Fruit fly (Drosophila melanogaster): ENCODE data around the gene RluA-1.

Gene RluA-1

dm6 chr2L:10474268-10474678 lies at the start of gene RluA-1:
TSS of gene RluA-1 (minus strand) at chr2L:10474349.
- TF ChIP-seq CG17801 (GFP tag; optimal IDR thresholded peaks at IDR 0.05; ENCODE audit: partially characterized antibody), result peak; percentile 72

- no peak for TF ChIP-seq CG17801 (GFP tag; optimal IDR thresholded peaks at IDR 0.05; ENCODE audit: partially characterized antibody)
These were observed 48.2 kb upstream of the RluA-1 start for dm6 chr2L:10522174-10522893.

- no peak for TF ChIP-seq CG17801 (GFP tag; optimal IDR thresholded peaks at IDR 0.05; ENCODE audit: partially characterized antibody)
These were observed 45.1 kb upstream of the RluA-1 start for dm6 chr2L:10519225-10519624.

- TF ChIP-seq CG17801 (GFP tag; optimal IDR thresholded peaks at IDR 0.05; ENCODE audit: partially characterized antibody), result no peak
These were observed 42.9 kb upstream of the RluA-1 start, which contains the start of the genes Fatp1 and Lrr47 for dm6 chr2L:10517085-10517484. TSS of gene Fatp1 (minus strand) at chr2L:10517218. TSS of gene Lrr47 (plus strand) at chr2L:10517335.

dm6 chr2L:10516470-10517048 lies 42.4 kb upstream of the RluA-1 start:
- no peak for TF ChIP-seq CG17801 (GFP tag; optimal IDR thresholded peaks at IDR 0.05; ENCODE audit: partially characterized antibody)

- TF ChIP-seq CG17801 (GFP tag; optimal IDR thresholded peaks at IDR 0.05; ENCODE audit: partially characterized antibody), result no peak
These were observed 41.5 kb upstream of the RluA-1 start for dm6 chr2L:10515553-10516174.

dm6 chr2L:10514586-10515137 lies 40.5 kb upstream of the RluA-1 start:
- no peak for TF ChIP-seq CG17801 (GFP tag; optimal IDR thresholded peaks at IDR 0.05; ENCODE audit: partially characterized antibody)

- TF ChIP-seq CG17801 (GFP tag; optimal IDR thresholded peaks at IDR 0.05; ENCODE audit: partially characterized antibody), result no peak
These were observed 39.8 kb upstream of the RluA-1 start for dm6 chr2L:10513837-10514499.

dm6 chr2L:10510843-10511242 lies 36.7 kb upstream of the RluA-1 start:
- TF ChIP-seq CG17801 (GFP tag; optimal IDR thresholded peaks at IDR 0.05; ENCODE audit: partially characterized antibody), result no peak

dm6 chr2L:10510088-10510487 lies 35.9 kb upstream of the RluA-1 start, which contains the start of gene CG7384:
TSS of gene CG7384 (minus strand) at chr2L:10510453.
- TF ChIP-seq CG17801 (GFP tag; optimal IDR thresholded peaks at IDR 0.05; ENCODE audit: partially characterized antibody), result no peak

dm6 chr2L:10506557-10507252 lies 32.6 kb upstream of the RluA-1 start, which contains the start of the genes Myo31DF and CG6094:
TSS of gene Myo31DF (minus strand) at chr2L:10506779.
TSS of gene CG6094 (plus strand) at chr2L:10507081.
- TF ChIP-seq CG17801 (GFP tag; optimal IDR thresholded peaks at IDR 0.05; ENCODE audit: partially characterized antibody), result peak; percentile 33

dm6 chr2L:10505345-10505744 lies 31.2 kb upstream of the RluA-1 start:
- no peak for TF ChIP-seq CG17801 (GFP tag; optimal IDR thresholded peaks at IDR 0.05; ENCODE audit: partially characterized antibody)

dm6 chr2L:10504895-10505294 lies 30.7 kb upstream of the RluA-1 start:
- no peak for TF ChIP-seq CG17801 (GFP tag; optimal IDR thresholded peaks at IDR 0.05; ENCODE audit: partially characterized antibody)

dm6 chr2L:10503356-10503977 lies 29.3 kb upstream of the RluA-1 start:
- TF ChIP-seq CG17801 (GFP tag; optimal IDR thresholded peaks at IDR 0.05; ENCODE audit: partially characterized antibody), result no peak

Measured in ovary, adult (tissue).